Worm (Caenorhabditis elegans): ENCODE results near the gene ZK470.2.
A peak's percentile ranks its signal among the peaks of the same experiment; 100 is the strongest.

Gene ZK470.2

ce11 chrX:4190537-4191144 lies 55.7 kb downstream of the ZK470.2 start, which contains the start of gene vha-12 (continued):
- no peak for TF ChIP-seq alr-1 (tag; optimal IDR thresholded peaks at IDR 0.05)
- no peak for TF ChIP-seq ztf-11 (tag; optimal IDR thresholded peaks at IDR 0.05)
- peak; percentile 54 to 65 for TF ChIP-seq mdl-1 (tag; optimal IDR thresholded peaks at IDR 0.05)
- TF ChIP-seq C34F6.9 (tag; optimal IDR thresholded peaks at IDR 0.05), result peak; percentile 95
- TF ChIP-seq dmd-4 (tag; optimal IDR thresholded peaks at IDR 0.05), result no peak
- TF ChIP-seq nhr-77 (tag; optimal IDR thresholded peaks at IDR 0.05), result peak; percentile 17
- TF ChIP-seq unc-62 (GFP tag; optimal IDR thresholded peaks at IDR 0.05), result no peak

ce11 chrX:4192235-4192634 lies 57.3 kb downstream of the ZK470.2 start:
- TF ChIP-seq ztf-1 (GFP tag; conservative IDR thresholded peaks at IDR 0.05), result no peak
- no peak for TF ChIP-seq unc-39 (tag; optimal IDR thresholded peaks at IDR 0.05)
- no peak for TF ChIP-seq dmd-4 (tag; optimal IDR thresholded peaks at IDR 0.05)
- TF ChIP-seq nhr-6 (tag; optimal IDR thresholded peaks at IDR 0.05), result no peak

ce11 chrX:4193080-4193479 lies 58.1 kb downstream of the ZK470.2 start:
- no peak for TF ChIP-seq elt-3 (tag; optimal IDR thresholded peaks at IDR 0.05)
- TF ChIP-seq nhr-21 (tag; optimal IDR thresholded peaks at IDR 0.05), result peak; percentile 5
- peak; percentile 25 for TF ChIP-seq gmeb-1 (tag; optimal IDR thresholded peaks at IDR 0.05)
- TF ChIP-seq ztf-4 (tag; optimal IDR thresholded peaks at IDR 0.05), result peak; percentile 20

ce11 chrX:4196431-4196830 lies 61.5 kb downstream of the ZK470.2 start, which contains the start of gene F20B6.4:
Gene F20B6.4, minus strand, starts transcription at chrX:4196531.
- TF ChIP-seq R02D3.7 (tag; optimal IDR thresholded peaks at IDR 0.05) (no peak), unc-39 (tag; optimal IDR thresholded peaks at IDR 0.05) (no peak), nhr-11 (tag; optimal IDR thresholded peaks at IDR 0.05) (no peak), sma-9 (GFP tag; optimal IDR thresholded peaks at IDR 0.05) (no peak), sma-9 (tag; optimal IDR thresholded peaks at IDR 0.05) (no peak), nhr-6 (tag; optimal IDR thresholded peaks at IDR 0.05) (no peak), ZK546.5 (tag; optimal IDR thresholded peaks at IDR 0.05) (no peak), gmeb-1 (tag; optimal IDR thresholded peaks at IDR 0.05) (no peak), fos-1 (tag; optimal IDR thresholded peaks at IDR 0.05) (no peak), sma-3 (GFP tag; optimal IDR thresholded peaks at IDR 0.05) (no peak), lin-11 (tag; optimal IDR thresholded peaks at IDR 0.05) (no peak), mdl-1 (tag; optimal IDR thresholded peaks at IDR 0.05) (no peak), unc-55 (GFP tag; optimal IDR thresholded peaks at IDR 0.05) (no peak), ama-1 (optimal IDR thresholded peaks at IDR 0.05) (no peak), crh-2 (tag; optimal IDR thresholded peaks at IDR 0.05) (no peak)
